Worm (Caenorhabditis elegans) whole organism, mixed stage, embryonic: Measurements from ENCODE around the gene scpl-4.

Experiments used
- mep-1 ChIP-seq: fragments of 150-350 bp; optimal IDR thresholded peaks from 2 replicates; lab custom pipeline; 2017; ENCODE audit warnings: missing biosample characterization, missing genetic modification reagents, missing genetic modification characterization, inconsistent platforms
- pha-4 ChIP-seq: fragments of 150-350 bp; optimal IDR thresholded peaks from 2 replicates; lab custom pipeline; 2018; ENCODE audit warnings: missing biosample characterization, missing genetic modification reagents, missing genetic modification characterization

DNA sequence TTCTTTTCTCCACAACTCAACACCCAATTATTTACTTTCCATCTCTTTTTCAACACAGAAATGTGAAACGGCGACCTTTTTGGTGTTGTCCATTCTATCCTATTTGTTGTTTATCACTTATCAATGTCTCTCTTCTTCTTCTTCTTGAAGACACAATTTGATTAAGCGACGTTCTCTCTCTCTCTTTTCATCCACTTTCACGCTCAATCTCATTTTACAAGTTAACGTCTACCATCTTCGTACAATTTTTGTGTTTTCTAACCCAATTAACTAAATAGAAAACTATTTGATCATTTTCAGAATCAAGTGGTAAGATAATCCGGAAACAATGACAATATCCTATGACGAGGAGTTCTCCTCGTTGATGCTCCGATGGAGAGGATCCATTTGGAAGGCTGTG is 41.2 kb upstream of the scpl-4 start, which contains the start of gene best-14:
- TF ChIP-seq pha-4 (no peak), mep-1 (tag; lab: Kevin White, UChicago) (no peak)
